Worm (Caenorhabditis elegans): Measurements from ENCODE around the gene sma-3.

The sma-3 gene

ce11 chrIII:6873724-6874123 lies 10.0 kb upstream of the sma-3 start:
- TF ChIP-seq ets-4 (tag; optimal IDR thresholded peaks at IDR 0.05) (no peak), ceh-6 (GFP tag; optimal IDR thresholded peaks at IDR 0.05) (no peak), pat-9 (tag; optimal IDR thresholded peaks at IDR 0.05) (no peak), nhr-232 (tag; optimal IDR thresholded peaks at IDR 0.05) (no peak), unc-55 (GFP tag; optimal IDR thresholded peaks at IDR 0.05) (no peak), rnt-1 (tag; optimal IDR thresholded peaks at IDR 0.05) (no peak)

- TF ChIP-seq F13H6.1 (tag; optimal IDR thresholded peaks at IDR 0.05) = no peak
- no peak for TF ChIP-seq hlh-15 (tag; optimal IDR thresholded peaks at IDR 0.05)
- TF ChIP-seq tbx-7 (tag; optimal IDR thresholded peaks at IDR 0.05) = no peak
- no peak for TF ChIP-seq pros-1 (tag; optimal IDR thresholded peaks at IDR 0.05)
- no peak for TF ChIP-seq Y22D7AL.16 (tag; optimal IDR thresholded peaks at IDR 0.05)
- no peak for TF ChIP-seq ceh-19 (GFP tag; optimal IDR thresholded peaks at IDR 0.05)
- TF ChIP-seq npax-4 (tag; optimal IDR thresholded peaks at IDR 0.05) = no peak
- no peak for TF ChIP-seq lin-11 (tag; optimal IDR thresholded peaks at IDR 0.05)
- no peak for TF ChIP-seq nfya-1 (tag; optimal IDR thresholded peaks at IDR 0.05)
- TF ChIP-seq fax-1 (tag; optimal IDR thresholded peaks at IDR 0.05) = no peak
- no peak for TF ChIP-seq pax-1 (tag; optimal IDR thresholded peaks at IDR 0.05)
- no peak for TF ChIP-seq syd-9 (tag; optimal IDR thresholded peaks at IDR 0.05)
- no peak for TF ChIP-seq madf-2 (tag; optimal IDR thresholded peaks at IDR 0.05)
- no peak for TF ChIP-seq hlh-13 (GFP tag; optimal IDR thresholded peaks at IDR 0.05)
- TF ChIP-seq nhr-11 (tag; optimal IDR thresholded peaks at IDR 0.05) = no peak
- TF ChIP-seq unc-55 (GFP tag; optimal IDR thresholded peaks at IDR 0.05) = no peak
These were observed 8.9 kb upstream of the sma-3 start, which contains the start of gene K04C2.3 for ce11 chrIII:6872534-6873150. TSS of gene K04C2.3 (plus strand) at chrIII:6873089.

DNA sequence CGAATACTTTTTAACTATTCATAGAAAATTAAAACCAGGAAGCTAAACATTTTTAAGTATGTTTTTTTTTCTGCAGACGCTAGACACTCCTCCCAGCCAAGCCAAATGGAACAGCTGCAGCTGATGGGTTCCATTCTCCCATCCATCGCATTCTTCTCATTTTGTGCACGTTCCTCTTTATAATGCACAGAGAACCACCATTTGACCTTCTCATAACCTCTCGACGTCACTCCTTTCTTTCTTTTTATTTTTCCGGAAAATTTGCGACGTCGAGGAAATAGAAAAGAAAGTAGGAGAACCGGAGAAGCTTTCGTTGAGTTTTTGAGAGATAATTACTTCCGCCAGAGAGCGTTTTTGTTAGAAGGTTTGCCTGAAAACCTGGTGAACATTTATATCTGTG lies 7.9 kb upstream of the sma-3 start:
- TF ChIP-seq ama-1 (optimal IDR thresholded peaks at IDR 0.05) (no peak), odd-2 (tag; optimal IDR thresholded peaks at IDR 0.05) (no peak), ceh-45 (GFP tag; IDR thresholded peaks at IDR 0.05) (no peak), nhr-232 (tag; optimal IDR thresholded peaks at IDR 0.05) (no peak), ceh-24 (tag; optimal IDR thresholded peaks at IDR 0.05) (no peak), Y22D7AL.16 (tag; optimal IDR thresholded peaks at IDR 0.05) (no peak), lin-11 (tag; optimal IDR thresholded peaks at IDR 0.05) (no peak)

DNA sequence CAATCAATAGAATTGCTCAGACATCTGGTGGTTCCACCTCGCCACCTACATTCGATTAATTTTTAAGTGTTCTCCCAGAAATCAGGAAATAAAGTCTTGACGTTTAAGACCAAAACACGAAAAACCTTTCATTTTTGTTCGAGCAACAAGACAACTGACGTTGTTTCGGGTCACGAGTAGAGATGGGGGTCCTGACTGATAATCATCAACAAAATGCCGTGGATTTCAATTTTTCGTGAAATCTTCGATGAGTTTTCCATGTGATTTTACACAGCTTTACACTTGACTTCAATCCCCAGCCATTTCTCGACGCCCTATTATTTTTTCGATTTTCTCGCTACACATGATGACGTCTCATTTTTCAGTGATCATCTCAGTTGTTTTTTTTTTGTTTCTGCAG lies 7.3 kb upstream of the sma-3 start:
- TF ChIP-seq pha-4 (tag; optimal IDR thresholded peaks at IDR 0.05) = no peak
- TF ChIP-seq ceh-24 (tag; optimal IDR thresholded peaks at IDR 0.05) = no peak
- TF ChIP-seq unc-55 (GFP tag; optimal IDR thresholded peaks at IDR 0.05) = peak; percentile 6
- no peak for TF ChIP-seq nhr-11 (tag; optimal IDR thresholded peaks at IDR 0.05)
- TF ChIP-seq lim-6 (tag; optimal IDR thresholded peaks at IDR 0.05) = no peak
- no peak for TF ChIP-seq eyg-1 (tag; optimal IDR thresholded peaks at IDR 0.05)
- TF ChIP-seq ceh-9 (tag; optimal IDR thresholded peaks at IDR 0.05) = no peak
- TF ChIP-seq hlh-8 (tag; optimal IDR thresholded peaks at IDR 0.05) = no peak

DNA sequence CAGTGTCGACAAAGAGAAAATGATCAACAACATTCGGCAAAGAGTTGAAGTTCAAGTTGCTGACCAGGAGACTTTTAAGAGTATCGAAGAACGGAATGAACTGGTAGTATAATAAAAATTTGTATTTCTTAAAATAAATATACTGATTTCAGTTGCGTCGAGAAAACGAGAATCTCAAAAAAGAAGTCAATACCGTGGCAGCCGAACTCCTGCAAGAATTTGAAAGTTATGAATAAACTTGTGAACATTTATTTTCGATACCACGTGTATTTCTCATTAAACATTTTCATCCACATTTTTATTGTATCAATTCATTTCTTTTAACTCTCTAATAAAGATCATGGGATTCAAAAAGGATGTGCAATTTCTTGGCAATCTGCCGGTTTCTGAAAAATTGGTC lies 6.2 kb upstream of the sma-3 start, which contains the start of gene K04C2.8:
Gene K04C2.8, plus strand, starts transcription at position 301 of the 400 bp plus-strand sequence.
- TF ChIP-seq hlh-30 (tag; optimal IDR thresholded peaks at IDR 0.05; ENCODE audit: insufficient read depth) = no peak
- no peak for TF ChIP-seq unc-42 (tag; optimal IDR thresholded peaks at IDR 0.05)
- no peak for TF ChIP-seq ceh-45 (GFP tag; IDR thresholded peaks at IDR 0.05)
- TF ChIP-seq ceh-9 (tag; optimal IDR thresholded peaks at IDR 0.05) = no peak
- TF ChIP-seq sox-2 (GFP tag; IDR thresholded peaks at IDR 0.05) = no peak
- no peak for TF ChIP-seq fkh-10 (GFP tag; optimal IDR thresholded peaks at IDR 0.05)
- TF ChIP-seq elt-2 (tag; optimal IDR thresholded peaks at IDR 0.05) = no peak
- no peak for TF ChIP-seq ceh-24 (tag; optimal IDR thresholded peaks at IDR 0.05)
- TF ChIP-seq sox-4 (tag; optimal IDR thresholded peaks at IDR 0.05) = no peak
- TF ChIP-seq nhr-232 (tag; optimal IDR thresholded peaks at IDR 0.05) = no peak
- TF ChIP-seq ttx-3 (tag; optimal IDR thresholded peaks at IDR 0.05) = no peak
- TF ChIP-seq unc-86 (tag; optimal IDR thresholded peaks at IDR 0.05) = no peak
- TF ChIP-seq dve-1 (tag; optimal IDR thresholded peaks at IDR 0.05) = no peak
- no peak for TF ChIP-seq ama-1 (optimal IDR thresholded peaks at IDR 0.05)
- TF ChIP-seq F13H6.1 (tag; optimal IDR thresholded peaks at IDR 0.05) = no peak
- TF ChIP-seq dmd-4 (tag; optimal IDR thresholded peaks at IDR 0.05; ENCODE audit: borderline replicate concordance) = no peak
